Worm (Caenorhabditis elegans) whole organism, mixed stage, embryonic: ENCODE results near the gene phf-31.

ENCODE experiments used
- elt-3 ChIP-seq: fragments of 150-350 bp; optimal IDR thresholded peaks from 2 replicates; lab custom pipeline; 2014; ENCODE audit warnings: missing biosample characterization, missing genetic modification characterization
- lin-13 ChIP-seq: fragments of 150-350 bp; optimal IDR thresholded peaks from 2 replicates; lab custom pipeline; 2014; ENCODE audit warnings: missing biosample characterization, missing genetic modification characterization
- lsy-2 ChIP-seq: fragments of 150-350 bp; optimal IDR thresholded peaks from 2 replicates; lab custom pipeline; 2014; ENCODE audit warnings: missing biosample characterization, missing genetic modification characterization
- nhr-76 ChIP-seq: sonication (generic microtip); optimal IDR thresholded peaks from 2 replicates; lab custom pipeline; 2017; ENCODE audit warnings: missing biosample characterization, missing genetic modification characterization
- sem-2 ChIP-seq: fragments of 200-800 bp; sonication (Bioruptor generic); optimal IDR thresholded peaks from 2 replicates; lab custom pipeline; 2018; ENCODE audit warnings: mild to moderate bottlenecking, missing genetic modification characterization, missing compliant biosample characterization
- snpc-4 ChIP-seq: fragments of 150-350 bp; optimal IDR thresholded peaks from 2 replicates; lab custom pipeline; 2014; ENCODE audit warnings: missing biosample characterization, missing genetic modification characterization
- unc-39 ChIP-seq: fragments of 150-350 bp; optimal IDR thresholded peaks from 2 replicates; lab custom pipeline; 2014; ENCODE audit warnings: missing biosample characterization, missing genetic modification characterization
- unc-62 ChIP-seq: fragments of 150-350 bp; optimal IDR thresholded peaks from 2 replicates; lab custom pipeline; 2014; ENCODE audit warnings: missing biosample characterization, missing genetic modification reagents, missing genetic modification characterization
- ztf-11 ChIP-seq: fragments of 150-350 bp; optimal IDR thresholded peaks from 2 replicates; lab custom pipeline; 2014; ENCODE audit warnings: missing biosample characterization, missing genetic modification characterization

- TF ChIP-seq lin-13 (no peak), ztf-11 (no peak), snpc-4 (no peak), lsy-2 (tag; lab: Kevin White, UChicago) (no peak), unc-62 (GFP tag; lab: Kevin White, UChicago) (no peak), sem-2 (no peak), unc-39 (tag; lab: Kevin White, UChicago) (no peak), elt-3 (tag; lab: Kevin White, UChicago) (no peak), nhr-76 (tag; lab: Kevin White, UChicago) (no peak)
Observed at ce11 chrX:10645148-10645547, 36.6 kb upstream of the phf-31 start.
